Worm (Caenorhabditis elegans) whole organism, mixed stage, embryonic: ENCODE results near the gene mrps-35.
A peak's percentile ranks its signal among the peaks of the same experiment; 100 is the strongest.

Experiments used
- M03D4.4 ChIP-seq: sonication (generic microtip); optimal IDR thresholded peaks from 2 replicates; lab custom pipeline; 2017; ENCODE audit warnings: mild to moderate bottlenecking, missing genetic modification characterization, missing compliant biosample characterization
- blmp-1 ChIP-seq: fragments of 150-350 bp; optimal IDR thresholded peaks from 2 replicates; lab custom pipeline; 2014; ENCODE audit warnings: missing biosample characterization, missing genetic modification characterization
- ceh-39 ChIP-seq: fragments of 150-350 bp; optimal IDR thresholded peaks from 2 replicates; lab custom pipeline; 2014; ENCODE audit warnings: missing biosample characterization, missing genetic modification characterization
- ceh-83 ChIP-seq: fragments of 200-800 bp; sonication (Bioruptor generic); optimal IDR thresholded peaks from 2 replicates; lab custom pipeline; 2018; ENCODE audit warnings: mild to moderate bottlenecking, missing genetic modification characterization, missing compliant biosample characterization
- ces-1 ChIP-seq: fragments of 150-350 bp; optimal IDR thresholded peaks from 2 replicates; lab custom pipeline; 2014; ENCODE audit warnings: missing biosample characterization, missing genetic modification reagents, missing genetic modification characterization
- cnd-1 ChIP-seq: fragments of 200-800 bp; sonication (Bioruptor generic); optimal IDR thresholded peaks from 2 replicates; lab custom pipeline; 2018; ENCODE audit warnings: mild to moderate bottlenecking, missing genetic modification characterization, missing compliant biosample characterization
- drap-1 ChIP-seq: fragments of 200-800 bp; sonication (Bioruptor generic); optimal IDR thresholded peaks from 3 replicates; lab custom pipeline; 2018; ENCODE audit warnings: mild to moderate bottlenecking, missing genetic modification characterization, missing compliant biosample characterization
- elt-1 ChIP-seq: sonication (generic microtip); optimal IDR thresholded peaks from 2 replicates; lab custom pipeline; 2017; ENCODE audit warnings: missing genetic modification characterization, mild to moderate bottlenecking, missing compliant biosample characterization, antibody characterized with exemption, moderate library complexity, borderline replicate concordance; ENCODE audit not compliant: insufficient read depth
- elt-3 ChIP-seq: fragments of 150-350 bp; optimal IDR thresholded peaks from 2 replicates; lab custom pipeline; 2014; ENCODE audit warnings: missing biosample characterization, missing genetic modification characterization
- flh-1 ChIP-seq: fragments of 200-800 bp; sonication (Bioruptor generic); optimal IDR thresholded peaks from 2 replicates; lab custom pipeline; 2018; ENCODE audit warnings: mild to moderate bottlenecking, missing genetic modification characterization, moderate library complexity, missing compliant biosample characterization
- ham-2 ChIP-seq: fragments of 200-800 bp; sonication (Bioruptor generic); optimal IDR thresholded peaks from 2 replicates; lab custom pipeline; 2018; ENCODE audit warnings: mild to moderate bottlenecking, missing genetic modification characterization, missing compliant biosample characterization
- hlh-1 ChIP-seq: fragments of 150-350 bp; optimal IDR thresholded peaks from 2 replicates; lab custom pipeline; 2014; ENCODE audit warnings: missing biosample characterization, missing genetic modification reagents, missing genetic modification characterization
- lin-13 ChIP-seq: fragments of 150-350 bp; optimal IDR thresholded peaks from 2 replicates; lab custom pipeline; 2014; ENCODE audit warnings: missing biosample characterization, missing genetic modification characterization
- lin-32 ChIP-seq: fragments of 200-800 bp; sonication (Bioruptor generic); optimal IDR thresholded peaks from 2 replicates; lab custom pipeline; 2018; ENCODE audit warnings: mild to moderate bottlenecking, missing genetic modification characterization, missing compliant biosample characterization
- lsy-2 ChIP-seq: fragments of 150-350 bp; optimal IDR thresholded peaks from 2 replicates; lab custom pipeline; 2014; ENCODE audit warnings: missing biosample characterization, missing genetic modification characterization
- mab-5 ChIP-seq: fragments of 150-350 bp; optimal IDR thresholded peaks from 2 replicates; lab custom pipeline; 2014; ENCODE audit warnings: missing biosample characterization, missing genetic modification characterization
- mep-1 ChIP-seq: fragments of 150-350 bp; optimal IDR thresholded peaks from 2 replicates; lab custom pipeline; 2017; ENCODE audit warnings: missing biosample characterization, missing genetic modification reagents, missing genetic modification characterization, inconsistent platforms
- mls-2 ChIP-seq: sonication (generic microtip); optimal IDR thresholded peaks from 2 replicates; lab custom pipeline; 2016; ENCODE audit warnings: mild to moderate bottlenecking, missing genetic modification characterization, moderate library complexity, missing compliant biosample characterization
- nhr-12 ChIP-seq: fragments of 150-350 bp; optimal IDR thresholded peaks from 2 replicates; lab custom pipeline; 2014; ENCODE audit warnings: missing biosample characterization, missing genetic modification characterization
- nhr-2 ChIP-seq: fragments of 150-350 bp; optimal IDR thresholded peaks from 2 replicates; lab custom pipeline; 2014; ENCODE audit warnings: missing biosample characterization, missing genetic modification characterization
- nhr-237 ChIP-seq: fragments of 150-350 bp; optimal IDR thresholded peaks from 2 replicates; lab custom pipeline; 2014; ENCODE audit warnings: missing biosample characterization, missing genetic modification characterization
- nhr-28 ChIP-seq: fragments of 150-350 bp; optimal IDR thresholded peaks from 2 replicates; lab custom pipeline; 2014; ENCODE audit warnings: missing biosample characterization, missing genetic modification characterization
- nhr-76 ChIP-seq: sonication (generic microtip); optimal IDR thresholded peaks from 2 replicates; lab custom pipeline; 2017; ENCODE audit warnings: missing biosample characterization, missing genetic modification characterization
- pha-4 ChIP-seq: fragments of 150-350 bp; optimal IDR thresholded peaks from 2 replicates; lab custom pipeline; 2018; ENCODE audit warnings: missing biosample characterization, missing genetic modification reagents, missing genetic modification characterization
- sem-2 ChIP-seq: fragments of 200-800 bp; sonication (Bioruptor generic); optimal IDR thresholded peaks from 2 replicates; lab custom pipeline; 2018; ENCODE audit warnings: mild to moderate bottlenecking, missing genetic modification characterization, missing compliant biosample characterization
- snpc-4 ChIP-seq: fragments of 150-350 bp; optimal IDR thresholded peaks from 2 replicates; lab custom pipeline; 2014; ENCODE audit warnings: missing biosample characterization, missing genetic modification characterization
- sptf-1 ChIP-seq: sonication (generic microtip); optimal IDR thresholded peaks from 2 replicates; lab custom pipeline; 2017; ENCODE audit warnings: mild to moderate bottlenecking, missing genetic modification characterization, moderate library complexity, missing compliant biosample characterization
- tbx-8 ChIP-seq: fragments of 200-800 bp; sonication (Bioruptor generic); optimal IDR thresholded peaks from 2 replicates; lab custom pipeline; 2018; ENCODE audit warnings: mild to moderate bottlenecking, missing genetic modification characterization, moderate library complexity, missing compliant biosample characterization
- unc-120 ChIP-seq: sonication (generic microtip); optimal IDR thresholded peaks from 2 replicates; lab custom pipeline; 2017; ENCODE audit warnings: missing genetic modification characterization, missing compliant biosample characterization; ENCODE audit not compliant: poor library complexity, severe bottlenecking
- unc-39 ChIP-seq: fragments of 150-350 bp; optimal IDR thresholded peaks from 2 replicates; lab custom pipeline; 2014; ENCODE audit warnings: missing biosample characterization, missing genetic modification characterization
- unc-62 ChIP-seq: fragments of 150-350 bp; optimal IDR thresholded peaks from 2 replicates; lab custom pipeline; 2014; ENCODE audit warnings: missing biosample characterization, missing genetic modification reagents, missing genetic modification characterization
- ztf-11 ChIP-seq: fragments of 150-350 bp; optimal IDR thresholded peaks from 2 replicates; lab custom pipeline; 2014; ENCODE audit warnings: missing biosample characterization, missing genetic modification characterization

The mrps-35 gene

DNA sequence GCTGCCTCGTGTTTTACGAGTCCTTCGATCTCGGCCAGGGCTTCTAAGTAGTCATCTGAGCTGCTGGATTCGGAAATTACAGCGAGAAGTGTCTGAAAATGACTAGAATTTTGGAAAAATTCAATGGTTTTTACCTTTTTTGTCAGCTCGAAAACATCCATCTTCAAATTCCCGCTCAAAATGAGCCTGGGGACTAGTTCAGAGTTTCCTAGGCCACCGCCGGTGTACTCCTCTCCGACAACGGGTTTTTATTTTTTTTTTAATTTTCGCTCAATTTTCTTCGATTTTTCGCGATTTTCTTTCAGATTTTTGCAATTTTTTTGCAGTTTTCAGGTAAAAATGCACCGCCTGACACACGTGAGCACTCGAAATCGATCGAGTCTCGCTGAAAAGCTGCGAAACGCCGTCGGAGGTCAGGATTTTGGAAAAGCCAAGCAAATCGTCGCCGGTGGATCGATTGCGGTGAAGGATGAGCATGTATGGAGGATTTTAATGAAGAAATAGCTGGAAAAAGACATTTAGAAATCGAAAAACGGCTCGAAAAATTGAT lies at the start of gene mrps-35, which contains the start of gene sws-1:
mrps-35 (plus strand) TSS at position 327 of the 550 bp plus-strand sequence.
sws-1 (minus strand) TSS at position 500 of the 550 bp plus-strand sequence.
- TF ChIP-seq unc-39 (tag; lab: Kevin White, UChicago) (peak; percentile 21), drap-1 (GFP tag; lab: Kevin White, UChicago) (peak; percentile 24), lin-13 (tag; lab: Kevin White, UChicago) (peak; percentile 13), M03D4.4 (tag; lab: Kevin White, UChicago) (no peak), lsy-2 (no peak), cnd-1 (no peak), snpc-4 (tag; lab: Kevin White, UChicago) (no peak), ztf-11 (tag; lab: Kevin White, UChicago) (no peak), sptf-1 (tag; lab: Kevin White, UChicago) (peak; percentile 39), mep-1 (tag; lab: Kevin White, UChicago) (no peak)

DNA sequence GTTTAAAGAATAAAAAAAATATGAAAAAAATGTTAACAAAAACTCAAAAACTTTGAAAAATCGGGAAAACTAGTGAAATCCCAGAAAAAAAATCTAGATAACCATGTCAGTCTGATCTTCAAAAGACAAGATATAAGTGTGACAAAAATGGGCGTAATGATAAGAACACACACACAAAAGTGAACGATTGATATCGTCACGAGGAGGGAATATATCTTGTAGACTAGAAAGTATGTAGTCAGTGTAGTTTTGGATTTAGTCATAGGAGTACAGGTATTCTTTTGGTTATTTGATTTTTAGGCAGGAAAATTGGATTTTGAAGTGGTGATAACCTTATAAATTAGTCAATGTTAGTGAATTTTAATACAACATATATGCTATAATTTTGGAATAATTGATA lies 46.6 kb upstream of the mrps-35 start:
- TF ChIP-seq mls-2 (tag; lab: Kevin White, UChicago) (no peak), drap-1 (GFP tag; lab: Kevin White, UChicago) (no peak), elt-3 (tag; lab: Kevin White, UChicago) (no peak), lin-13 (tag; lab: Kevin White, UChicago) (no peak), ham-2 (GFP tag; lab: Kevin White, UChicago) (no peak), ceh-83 (GFP tag; lab: Kevin White, UChicago) (no peak), elt-1 (tag; lab: Kevin White, UChicago) (no peak), blmp-1 (tag; lab: Kevin White, UChicago) (no peak), nhr-237 (tag; lab: Kevin White, UChicago) (no peak), ceh-39 (tag; lab: Kevin White, UChicago) (no peak), mab-5 (no peak), pha-4 (no peak), nhr-2 (tag; lab: Kevin White, UChicago) (no peak), unc-120 (tag; lab: Kevin White, UChicago) (no peak), nhr-76 (no peak), unc-62 (GFP tag; lab: Kevin White, UChicago) (no peak), sem-2 (GFP tag; lab: Kevin White, UChicago) (no peak)
- TF ChIP-seq, all 35 proteins: peak for 0

DNA sequence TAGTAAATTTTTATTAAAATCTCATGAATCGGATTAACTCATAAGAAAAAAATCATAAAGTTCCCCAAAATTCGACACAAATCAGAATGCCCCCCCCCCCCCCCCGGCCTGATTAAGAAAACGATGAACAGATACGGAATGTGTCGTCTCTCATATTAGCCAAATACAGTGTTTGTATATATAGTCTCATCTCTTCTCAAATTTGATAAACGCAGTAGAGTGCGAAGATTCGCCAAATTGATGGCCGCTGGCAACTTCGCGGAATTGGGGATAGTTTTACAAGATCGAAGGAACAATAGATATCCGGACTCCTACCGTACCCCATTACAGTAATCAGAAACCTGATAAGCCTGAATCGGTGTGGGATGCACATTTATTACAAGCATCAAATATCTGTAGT lies 43.5 kb upstream of the mrps-35 start:
- TF ChIP-seq lin-32 (GFP tag; lab: Kevin White, UChicago) (no peak), nhr-12 (no peak), hlh-1 (tag; lab: Kevin White, UChicago) (no peak), unc-120 (tag; lab: Kevin White, UChicago) (no peak), nhr-2 (tag; lab: Kevin White, UChicago) (no peak), tbx-8 (GFP tag; lab: Kevin White, UChicago) (no peak), elt-3 (tag; lab: Kevin White, UChicago) (no peak), sem-2 (GFP tag; lab: Kevin White, UChicago) (no peak), flh-1 (GFP tag; lab: Kevin White, UChicago) (no peak), pha-4 (no peak), blmp-1 (tag; lab: Kevin White, UChicago) (no peak), ceh-83 (GFP tag; lab: Kevin White, UChicago) (no peak), ceh-39 (tag; lab: Kevin White, UChicago) (no peak)

ce11 chrV:18940341-18940740 lies 40.8 kb upstream of the mrps-35 start, which contains the start of gene Y80D3A.8:
Gene Y80D3A.8 (plus strand): TSS chrV:18940641.
- TF ChIP-seq flh-1 (GFP tag; lab: Kevin White, UChicago) (no peak), nhr-237 (tag; lab: Kevin White, UChicago) (no peak), mab-5 (no peak), nhr-28 (no peak), sptf-1 (tag; lab: Kevin White, UChicago) (no peak), ces-1 (GFP tag; lab: Kevin White, UChicago) (no peak)
